Worm (Caenorhabditis elegans) whole organism, L4/young adult: ENCODE measurements around the gene best-19.

Experiments
- dao-5 ChIP-seq: sonication (generic microtip); optimal IDR thresholded peaks from 2 replicates; lab custom pipeline; 2016; ENCODE audit warnings: missing genotype, missing genetic modification characterization, moderate library complexity, missing compliant biosample characterization
- him-1 ChIP-seq: sonication (generic microtip); optimal IDR thresholded peaks from 2 replicates; lab custom pipeline; 2016; ENCODE audit warnings: missing genotype, missing genetic modification reagents, missing genetic modification characterization, missing compliant biosample characterization

DNA sequence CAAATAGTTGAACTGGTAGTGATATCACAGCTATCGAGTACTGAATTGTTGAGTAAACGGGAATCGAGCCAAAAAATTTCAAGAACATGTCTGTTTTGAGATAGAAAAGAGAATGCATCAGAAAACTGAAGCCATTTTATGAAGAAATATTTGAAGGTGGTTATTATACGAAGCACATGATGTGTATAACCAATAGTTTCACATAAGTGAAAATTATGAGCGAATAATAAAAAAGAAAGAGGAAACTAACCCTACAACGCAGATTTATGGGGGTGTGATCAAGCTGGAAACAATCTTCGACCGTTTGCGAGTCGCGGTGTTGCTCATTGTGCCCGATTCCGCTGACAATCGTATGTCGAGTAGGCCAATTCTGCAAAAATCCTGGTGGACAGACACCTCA is 10.1 kb upstream of the best-19 start, which contains the start of gene srh-282:
- TF ChIP-seq him-1 (tag; lab: Kevin White, UChicago) (no peak), dao-5 (tag; lab: Kevin White, UChicago) (no peak)
